Worm (Caenorhabditis elegans) whole organism, young adult: ENCODE data around the gene mgl-1.

ENCODE experiments used
- B0019.2 ChIP-seq: fragments of 200-800 bp; sonication (Bioruptor generic); conservative IDR thresholded peaks from 2 replicates; pipeline ENCODE4 v1.3.6; 2022; ENCODE audit warnings: missing genetic modification reagents, missing genetic modification characterization, missing compliant biosample characterization
- B0035.1 ChIP-seq: sonication (generic microtip); optimal IDR thresholded peaks from 2 replicates; lab custom pipeline; 2016; ENCODE audit warnings: missing genetic modification characterization, mild to moderate bottlenecking, missing compliant biosample characterization, missing genotype, missing genetic modification reagents
- B0261.1 ChIP-seq: sonication (generic microtip); optimal IDR thresholded peaks from 2 replicates; lab custom pipeline; 2016; ENCODE audit warnings: mild to moderate bottlenecking, missing genetic modification characterization, moderate library complexity, missing compliant biosample characterization
- B0336.3 ChIP-seq: fragments of 200-800 bp; sonication (Bioruptor generic); IDR thresholded peaks from 2 replicates; pipeline ENCODE4 v1.3.6; 2022; ENCODE audit warnings: missing genetic modification characterization, missing compliant biosample characterization
- F23B12.7 ChIP-seq: sonication (generic microtip); optimal IDR thresholded peaks from 2 replicates; lab custom pipeline; 2017; ENCODE audit warnings: missing genetic modification characterization, mild to moderate bottlenecking, missing compliant biosample characterization, antibody characterized with exemption, moderate library complexity; ENCODE audit not compliant: insufficient read depth
- F55B11.4 ChIP-seq: sonication (generic microtip); optimal IDR thresholded peaks from 2 replicates; lab custom pipeline; 2016; ENCODE audit warnings: missing compliant biosample characterization, missing genetic modification characterization, borderline replicate concordance; ENCODE audit not compliant: insufficient read depth
- Y53F4B.3 ChIP-seq: fragments of 200-800 bp; sonication (Bioruptor generic); IDR thresholded peaks from 2 replicates; pipeline ENCODE4 v1.3.6; 2022; ENCODE audit warnings: missing genetic modification reagents, missing genetic modification characterization, missing compliant biosample characterization
- Y53G8AR.9 ChIP-seq: fragments of 200-800 bp; sonication (Bioruptor generic); conservative IDR thresholded peaks from 2 replicates; pipeline ENCODE4 v1.3.6; 2022; ENCODE audit warnings: missing genetic modification reagents, missing genetic modification characterization, missing compliant biosample characterization
- Y56A3A.18 ChIP-seq: fragments of 200-800 bp; sonication (Bioruptor generic); IDR thresholded peaks from 2 replicates; pipeline ENCODE4 v1.3.6; 2022; ENCODE audit warnings: missing genetic modification reagents, missing genetic modification characterization, missing compliant biosample characterization
- Y67H2A.10 ChIP-seq: fragments of 200-800 bp; sonication (Bioruptor generic); conservative IDR thresholded peaks from 2 replicates; pipeline ENCODE4 v1.3.6; 2022; ENCODE audit warnings: missing genetic modification reagents, missing genetic modification characterization, missing compliant biosample characterization
- atf-7 ChIP-seq: sonication (generic microtip); optimal IDR thresholded peaks from 2 replicates; lab custom pipeline; 2017; ENCODE audit warnings: mild to moderate bottlenecking, missing genetic modification characterization, missing compliant biosample characterization
- athp-1 ChIP-seq: sonication (generic microtip); optimal IDR thresholded peaks from 2 replicates; lab custom pipeline; 2017; ENCODE audit warnings: mild to moderate bottlenecking, missing genetic modification characterization, missing compliant biosample characterization
- attf-5 ChIP-seq: fragments of 200-800 bp; sonication (Bioruptor generic); optimal IDR thresholded peaks from 2 replicates; lab custom pipeline; 2018; ENCODE audit warnings: mild to moderate bottlenecking, missing genetic modification characterization, missing compliant biosample characterization
- bed-1 ChIP-seq: fragments of 200-800 bp; sonication (Bioruptor generic); IDR thresholded peaks from 2 replicates; pipeline ENCODE4 v1.3.6; 2022; ENCODE audit warnings: missing genetic modification reagents, missing genetic modification characterization, missing compliant biosample characterization
- ceh-40 ChIP-seq: fragments of 200-800 bp; sonication (Bioruptor generic); IDR thresholded peaks from 2 replicates; pipeline ENCODE4 v1.3.6; 2022; ENCODE audit warnings: missing genetic modification characterization, missing compliant biosample characterization
- ceh-58 ChIP-seq: fragments of 200-800 bp; sonication (Bioruptor generic); IDR thresholded peaks from 2 replicates; pipeline ENCODE4 v1.3.6; 2022; ENCODE audit warnings: missing genetic modification characterization, missing compliant biosample characterization
- egl-44 ChIP-seq: fragments of 200-800 bp; sonication (Bioruptor generic); IDR thresholded peaks from 2 replicates; pipeline ENCODE4 v1.3.6; 2022; ENCODE audit warnings: missing genetic modification reagents, missing genetic modification characterization, missing compliant biosample characterization
- fkh-3 ChIP-seq: sonication (generic microtip); optimal IDR thresholded peaks from 2 replicates; lab custom pipeline; 2016; ENCODE audit warnings: mild to moderate bottlenecking, missing genetic modification characterization, missing compliant biosample characterization
- hlh-26 ChIP-seq: fragments of 200-800 bp; sonication (Bioruptor generic); conservative IDR thresholded peaks from 2 replicates; pipeline ENCODE4 v1.3.6; 2022; ENCODE audit warnings: missing genetic modification reagents, missing genetic modification characterization, missing compliant biosample characterization
- hmg-20 ChIP-seq: fragments of 200-800 bp; sonication (Bioruptor generic); IDR thresholded peaks from 2 replicates; pipeline ENCODE4 v1.3.6; 2022; ENCODE audit warnings: missing genetic modification reagents, missing genetic modification characterization, missing compliant biosample characterization
- hsf-1 ChIP-seq: fragments of 200-800 bp; sonication (Bioruptor generic); IDR thresholded peaks from 2 replicates; pipeline ENCODE4 v1.3.6; 2022; ENCODE audit warnings: missing genetic modification reagents, missing genetic modification characterization, missing compliant biosample characterization
- lsy-27 ChIP-seq: sonication (generic microtip); optimal IDR thresholded peaks from 2 replicates; lab custom pipeline; 2017; ENCODE audit warnings: missing genetic modification characterization, mild to moderate bottlenecking, missing compliant biosample characterization, antibody characterized with exemption, missing genotype, borderline replicate concordance; ENCODE audit not compliant: insufficient read depth
- mes-4 ChIP-seq: sonication (generic microtip); optimal IDR thresholded peaks from 2 replicates; lab custom pipeline; 2016; ENCODE audit warnings: missing genotype, missing genetic modification characterization, missing compliant biosample characterization
- mxl-1 ChIP-seq: sonication (generic microtip); optimal IDR thresholded peaks from 2 replicates; lab custom pipeline; 2016; ENCODE audit warnings: missing genetic modification characterization, missing compliant biosample characterization
- nfya-1 ChIP-seq: sonication (generic microtip); optimal IDR thresholded peaks from 2 replicates; lab custom pipeline; 2017; ENCODE audit warnings: antibody characterized with exemption, missing compliant biosample characterization, missing genetic modification characterization, borderline replicate concordance; ENCODE audit not compliant: insufficient read depth
- nfyb-1 ChIP-seq: fragments of 200-800 bp; sonication (Bioruptor generic); IDR thresholded peaks from 2 replicates; pipeline ENCODE4 v1.3.6; 2022; ENCODE audit warnings: missing genetic modification reagents, missing genetic modification characterization, missing compliant biosample characterization
- nhr-80 ChIP-seq: sonication (generic microtip); optimal IDR thresholded peaks from 2 replicates; lab custom pipeline; 2016; ENCODE audit warnings: missing genetic modification characterization, missing compliant biosample characterization
- nhr-90 ChIP-seq: sonication (generic microtip); optimal IDR thresholded peaks from 2 replicates; lab custom pipeline; 2016; ENCODE audit warnings: missing genotype, mild to moderate bottlenecking, missing genetic modification characterization, missing compliant biosample characterization
- rcor-1 ChIP-seq: fragments of 200-800 bp; sonication (Bioruptor generic); IDR thresholded peaks from 2 replicates; pipeline ENCODE4 v1.3.6; 2022; ENCODE audit warnings: missing genetic modification reagents, missing genetic modification characterization, missing compliant biosample characterization
- repo-1 ChIP-seq: sonication (generic microtip); optimal IDR thresholded peaks from 2 replicates; lab custom pipeline; 2017; ENCODE audit warnings: mild to moderate bottlenecking, missing genetic modification characterization, missing compliant biosample characterization
- sdz-38 ChIP-seq: sonication (generic microtip); optimal IDR thresholded peaks from 2 replicates; lab custom pipeline; 2016; ENCODE audit warnings: missing genotype, missing genetic modification characterization, missing compliant biosample characterization
- snpc-1.1 ChIP-seq: sonication (generic microtip); optimal IDR thresholded peaks from 2 replicates; lab custom pipeline; 2017; ENCODE audit warnings: missing genetic modification characterization, mild to moderate bottlenecking, missing compliant biosample characterization, antibody characterized with exemption, moderate library complexity, missing genotype, missing genetic modification reagents; ENCODE audit not compliant: insufficient read depth
- snpc-3.4 ChIP-seq: sonication (generic microtip); optimal IDR thresholded peaks from 2 replicates; lab custom pipeline; 2017; ENCODE audit warnings: missing genetic modification characterization, mild to moderate bottlenecking, missing compliant biosample characterization, antibody characterized with exemption, moderate library complexity, missing genotype, missing genetic modification reagents
- tbx-9 ChIP-seq: sonication (generic microtip); optimal IDR thresholded peaks from 2 replicates; lab custom pipeline; 2016; ENCODE audit warnings: borderline replicate concordance, missing genetic modification characterization, inconsistent platforms, missing compliant biosample characterization
- unc-130 ChIP-seq: sonication (generic microtip); optimal IDR thresholded peaks from 2 replicates; lab custom pipeline; 2016; ENCODE audit warnings: missing genetic modification reagents, missing genetic modification characterization, missing compliant biosample characterization
- unc-62 ChIP-seq: fragments of 150-350 bp; optimal IDR thresholded peaks from 2 replicates; lab custom pipeline; 2014; ENCODE audit warnings: missing biosample characterization, missing genetic modification reagents, missing genetic modification characterization
- xnd-1 ChIP-seq: sonication (generic microtip); optimal IDR thresholded peaks from 2 replicates; lab custom pipeline; 2016; ENCODE audit warnings: missing genotype, missing genetic modification reagents, missing genetic modification characterization, missing compliant biosample characterization
- zim-3 ChIP-seq: sonication (generic microtip); optimal IDR thresholded peaks from 2 replicates; lab custom pipeline; 2017; ENCODE audit warnings: mild to moderate bottlenecking, missing genetic modification characterization, moderate library complexity, missing compliant biosample characterization
- ztf-22 ChIP-seq: fragments of 200-800 bp; sonication (Bioruptor generic); optimal IDR thresholded peaks from 2 replicates; lab custom pipeline; 2018; ENCODE audit warnings: mild to moderate bottlenecking, missing genetic modification characterization, moderate library complexity, missing compliant biosample characterization
- ztf-28 ChIP-seq: fragments of 200-800 bp; sonication (Bioruptor generic); IDR thresholded peaks from 2 replicates; pipeline ENCODE4 v1.3.6; 2022; ENCODE audit warnings: missing genetic modification reagents, missing genetic modification characterization, missing compliant biosample characterization

The mgl-1 gene

DNA sequence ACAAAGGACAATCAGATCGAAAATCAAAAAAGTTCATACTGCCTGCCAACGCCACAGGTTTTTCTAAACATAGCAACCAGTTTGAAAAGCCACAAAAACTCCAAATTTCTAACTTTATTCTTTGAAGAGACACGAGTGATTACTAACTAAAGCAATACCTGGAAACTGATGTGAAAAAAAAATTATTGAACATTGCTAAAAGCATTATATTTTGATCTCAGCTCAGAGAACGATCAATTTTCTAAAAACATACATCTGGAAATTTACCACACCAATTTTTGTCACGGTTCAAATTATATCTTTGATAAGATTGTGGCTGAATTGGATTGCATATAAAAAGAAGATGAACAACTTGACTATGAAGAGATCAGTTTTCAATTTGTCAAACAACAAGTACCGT lies 18.7 kb downstream of the mgl-1 start:
- no peak for TF ChIP-seq xnd-1 (tag; lab: Kevin White, UChicago)
- TF ChIP-seq ceh-58 (GFP tag; lab: Robert Waterston, UW) = no peak
- no peak for TF ChIP-seq snpc-3.4 (tag; lab: Kevin White, UChicago)
- no peak for TF ChIP-seq Y67H2A.10
- TF ChIP-seq F55B11.4 (tag; lab: Kevin White, UChicago) = no peak
- no peak for TF ChIP-seq B0261.1
- no peak for TF ChIP-seq mes-4 (tag; lab: Kevin White, UChicago)
- no peak for TF ChIP-seq F23B12.7 (tag; lab: Kevin White, UChicago)
- TF ChIP-seq nhr-80 = no peak
- no peak for TF ChIP-seq Y53F4B.3 (GFP tag; lab: Robert Waterston, UW)

DNA sequence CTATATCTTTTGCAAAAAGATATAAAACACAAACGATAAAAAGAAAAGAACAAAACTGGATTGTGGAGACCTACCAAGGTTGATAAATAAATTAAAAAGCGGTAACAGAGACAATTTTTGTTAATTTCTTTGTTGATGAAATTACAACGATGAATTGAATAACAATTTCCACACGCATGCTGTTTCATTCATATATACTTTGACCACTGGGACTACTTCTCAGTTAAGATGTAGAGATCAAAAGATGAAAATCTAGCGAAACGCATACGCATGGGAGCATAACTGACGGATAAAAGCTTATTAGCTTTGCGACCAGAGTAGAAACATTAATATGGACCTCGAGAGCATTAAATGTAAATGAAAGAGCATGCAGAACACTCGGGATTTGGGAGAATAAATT lies 20.1 kb downstream of the mgl-1 start:
- TF ChIP-seq sdz-38 (tag; lab: Kevin White, UChicago) (no peak), snpc-1.1 (tag; lab: Kevin White, UChicago) (no peak), hmg-20 (no peak), atf-7 (tag; lab: Kevin White, UChicago) (no peak), hlh-26 (no peak), B0035.1 (tag; lab: Kevin White, UChicago) (no peak), tbx-9 (tag; lab: Kevin White, UChicago) (no peak), unc-62 (GFP tag; lab: Kevin White, UChicago) (no peak), athp-1 (tag; lab: Kevin White, UChicago) (no peak), unc-130 (no peak), ztf-22 (GFP tag; lab: Kevin White, UChicago) (no peak), xnd-1 (tag; lab: Kevin White, UChicago) (no peak)
- TF ChIP-seq, all 124 proteins: peak for 0

DNA sequence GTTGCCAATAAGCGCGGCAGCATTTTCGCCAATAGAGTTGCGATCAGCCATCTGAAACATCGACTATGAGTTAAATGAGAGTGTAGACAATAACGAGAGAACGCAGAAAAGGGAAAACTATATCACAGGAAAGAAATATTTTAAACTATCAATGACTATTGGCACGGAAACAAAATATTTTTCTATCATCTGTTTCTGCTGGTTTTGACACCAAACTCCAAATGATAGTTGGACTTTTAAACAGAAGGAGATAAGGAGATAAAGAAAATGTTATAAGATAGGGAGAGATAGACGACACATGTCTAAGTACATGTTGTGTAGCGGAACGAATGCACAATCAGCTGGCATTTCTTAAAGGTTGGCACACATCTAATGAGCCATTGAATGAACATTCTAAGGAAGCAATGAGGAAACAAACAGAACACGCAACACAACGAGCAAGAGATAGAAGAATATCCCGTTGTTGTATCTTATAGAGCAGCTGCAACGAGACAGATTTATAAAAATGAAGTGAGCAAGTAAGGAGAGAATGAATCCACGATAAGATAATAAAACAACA lies 21.5 kb downstream of the mgl-1 start, which contains the start of gene cysl-1:
cysl-1 (minus strand) TSS at position 51 of the 559 bp plus-strand sequence.
- TF ChIP-seq Y53G8AR.9 (GFP tag; lab: Robert Waterston, UW) (no peak), lsy-27 (tag; lab: Kevin White, UChicago) (no peak), B0261.1 (no peak), ceh-40 (GFP tag; lab: Robert Waterston, UW) (no peak), nfya-1 (tag; lab: Kevin White, UChicago) (no peak)

DNA sequence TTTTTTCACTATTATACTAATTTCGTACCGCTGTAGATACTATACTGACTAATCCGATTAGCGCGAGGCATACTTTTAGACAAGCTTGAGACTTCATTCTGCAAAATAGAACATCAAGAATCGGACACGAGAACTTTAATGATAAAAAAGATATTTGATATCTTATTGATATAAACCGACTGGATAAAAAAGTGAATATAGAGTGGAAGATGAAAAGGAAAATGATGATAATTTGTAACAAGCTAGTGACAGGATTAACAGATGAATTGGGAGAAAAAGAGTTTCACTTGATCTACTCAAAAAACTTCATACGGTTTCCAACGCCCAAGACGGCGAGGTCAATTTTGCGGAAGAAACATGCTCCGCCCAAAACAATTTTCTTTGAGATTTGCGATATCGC lies 27.1 kb downstream of the mgl-1 start, which contains the start of gene nas-37:
nas-37 (minus strand) TSS at position 101 of the 400 bp plus-strand sequence.
- TF ChIP-seq F55B11.4 (tag; lab: Kevin White, UChicago) (no peak), repo-1 (tag; lab: Kevin White, UChicago) (no peak), unc-130 (no peak), mxl-1 (tag; lab: Kevin White, UChicago) (no peak), rcor-1 (no peak), bed-1 (GFP tag; lab: Robert Waterston, UW) (no peak), ztf-28 (no peak), egl-44 (no peak), unc-62 (GFP tag; lab: Kevin White, UChicago) (no peak), B0336.3 (GFP tag; lab: Robert Waterston, UW) (no peak), nhr-90 (tag; lab: Kevin White, UChicago) (no peak), Y56A3A.18 (no peak), zim-3 (no peak), nhr-80 (no peak), attf-5 (GFP tag; lab: Kevin White, UChicago) (no peak), B0019.2 (GFP tag; lab: Robert Waterston, UW) (no peak), hsf-1 (GFP tag; lab: Robert Waterston, UW) (no peak), fkh-3 (tag; lab: Kevin White, UChicago) (no peak), nfyb-1 (GFP tag; lab: Robert Waterston, UW) (no peak)
